Worm (Caenorhabditis elegans) whole organism, young adult: ENCODE measurements around the gene ced-6.

ENCODE experiments used
- egl-44 ChIP-seq: fragments of 200-800 bp; sonication (Bioruptor generic); IDR thresholded peaks from 2 replicates; pipeline ENCODE4 v1.3.6; 2022; ENCODE audit warnings: missing genetic modification reagents, missing genetic modification characterization, missing compliant biosample characterization
- madf-6 ChIP-seq: fragments of 200-800 bp; sonication (Bioruptor generic); IDR thresholded peaks from 2 replicates; pipeline ENCODE4 v1.3.6; 2022; ENCODE audit warnings: missing genetic modification reagents, missing genetic modification characterization, missing compliant biosample characterization
- unc-130 ChIP-seq: sonication (generic microtip); optimal IDR thresholded peaks from 2 replicates; lab custom pipeline; 2016; ENCODE audit warnings: missing genetic modification reagents, missing genetic modification characterization, missing compliant biosample characterization

DNA sequence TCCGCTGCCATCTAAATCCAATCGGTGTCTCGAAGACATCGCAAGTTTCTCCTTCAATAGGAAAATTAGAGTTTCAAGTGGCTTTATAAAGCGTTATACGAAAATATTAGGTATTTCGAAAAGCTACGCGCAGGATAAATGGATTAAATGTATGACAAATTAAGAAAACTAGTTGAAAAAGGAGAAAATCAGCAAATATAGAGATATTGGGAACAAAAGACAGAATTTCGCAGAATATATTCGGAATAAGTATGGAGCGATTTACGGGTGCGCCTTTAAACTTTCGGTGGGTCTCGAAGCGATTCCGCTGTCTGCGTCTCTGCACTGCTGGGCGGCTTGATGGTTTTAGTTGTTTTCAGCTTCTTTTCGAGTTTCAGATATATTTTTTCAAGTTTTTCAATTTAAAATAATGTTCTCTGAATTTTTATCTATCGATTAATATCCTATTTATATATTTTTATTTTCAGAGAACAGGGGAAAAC lies 3.9 kb upstream of the ced-6 start, which contains the start of the genes ddx-15 and ucr-1:
- peak; percentile 79 for TF ChIP-seq madf-6 (GFP tag; lab: Robert Waterston, UW)
- TF ChIP-seq egl-44 = no peak
- TF ChIP-seq unc-130 = no peak
